Worm (Caenorhabditis elegans): ENCODE results near the gene miga-1.

DNA sequence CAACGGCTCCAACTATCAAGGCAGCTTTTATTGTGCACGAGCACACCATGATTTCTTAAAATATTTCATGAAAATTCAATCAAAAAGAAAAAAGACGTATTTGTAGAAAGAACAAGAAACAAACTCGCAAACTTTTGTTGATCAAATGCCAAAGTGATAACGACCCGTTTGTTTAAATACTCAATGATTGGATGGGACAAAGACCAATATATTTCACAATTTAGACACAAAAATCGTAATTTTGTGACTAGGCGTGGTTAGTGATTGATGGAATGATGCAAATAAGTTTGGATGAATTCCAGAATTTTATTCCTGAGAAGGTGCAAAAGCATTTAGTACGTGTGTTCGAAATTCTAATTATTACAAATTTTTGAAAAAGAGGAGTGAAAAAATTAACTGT is 15.0 kb upstream of the miga-1 start, which contains the start of gene cdr-2:
- TF ChIP-seq nhr-12 (tag; optimal IDR thresholded peaks at IDR 0.05) = no peak
- no peak for TF ChIP-seq ama-1 (optimal IDR thresholded peaks at IDR 0.05)
- TF ChIP-seq nhr-77 (tag; optimal IDR thresholded peaks at IDR 0.05) = no peak
- TF ChIP-seq snpc-4 (tag; optimal IDR thresholded peaks at IDR 0.05) = no peak

Data from whole organism, L1 larva.